Worm (Caenorhabditis elegans) whole organism, early embryonic: ENCODE measurements around the gene ceh-76.

Experiments
- B0310.2 ChIP-seq: sonication (generic microtip); optimal IDR thresholded peaks from 2 replicates; lab custom pipeline; 2016; ENCODE audit warnings: mild to moderate bottlenecking, missing genetic modification characterization, missing compliant biosample characterization
- F13C5.2 ChIP-seq: sonication (generic microtip); optimal IDR thresholded peaks from 2 replicates; lab custom pipeline; 2017; ENCODE audit warnings: mild to moderate bottlenecking, missing genetic modification characterization, inconsistent platforms, missing compliant biosample characterization
- aly-1 ChIP-seq: sonication (generic microtip); optimal IDR thresholded peaks from 2 replicates; lab custom pipeline; 2016; ENCODE audit warnings: missing genetic modification characterization, missing compliant biosample characterization
- ama-1 ChIP-seq: fragments of 150-350 bp; optimal IDR thresholded peaks from 2 replicates; lab custom pipeline; 2014
- ceh-13 ChIP-seq: fragments of 200-800 bp; sonication (Bioruptor generic); optimal IDR thresholded peaks from 2 replicates; lab custom pipeline; 2018; ENCODE audit warnings: mild to moderate bottlenecking, missing genetic modification characterization, missing compliant biosample characterization
- ceh-36 ChIP-seq: sonication (generic microtip); optimal IDR thresholded peaks from 2 replicates; lab custom pipeline; 2016; ENCODE audit warnings: missing genetic modification characterization, inconsistent platforms, missing compliant biosample characterization
- ets-7 ChIP-seq: sonication (generic microtip); optimal IDR thresholded peaks from 2 replicates; lab custom pipeline; 2016; ENCODE audit warnings: missing genotype, missing genetic modification characterization, missing compliant biosample characterization
- flt-1 ChIP-seq: fragments of 200-800 bp; sonication (Bioruptor generic); IDR thresholded peaks from 2 replicates; pipeline ENCODE4 v1.3.6; 2022; ENCODE audit warnings: missing genetic modification characterization, missing compliant biosample characterization
- hmbx-1 ChIP-seq: sonication (generic microtip); optimal IDR thresholded peaks from 2 replicates; lab custom pipeline; 2016; ENCODE audit warnings: mild to moderate bottlenecking, missing genetic modification characterization, missing compliant biosample characterization
- hmg-4 ChIP-seq: fragments of 200-800 bp; sonication (Bioruptor generic); optimal IDR thresholded peaks from 2 replicates; lab custom pipeline; 2018; ENCODE audit warnings: mild to moderate bottlenecking, missing genetic modification characterization, missing compliant biosample characterization
- hnd-1 ChIP-seq: sonication (generic microtip); optimal IDR thresholded peaks from 2 replicates; lab custom pipeline; 2016; ENCODE audit warnings: missing genetic modification characterization, missing compliant biosample characterization
- pes-1 ChIP-seq: fragments of 200-800 bp; sonication (Bioruptor generic); IDR thresholded peaks from 2 replicates; pipeline ENCODE4 v1.3.6; 2022; ENCODE audit warnings: missing genetic modification reagents, missing genetic modification characterization, missing compliant biosample characterization
- scrt-1 ChIP-seq: fragments of 200-800 bp; sonication (Bioruptor generic); IDR thresholded peaks from 2 replicates; pipeline ENCODE4 v1.3.6; 2022; ENCODE audit warnings: missing genetic modification characterization, missing compliant biosample characterization
- sea-1 ChIP-seq: fragments of 200-800 bp; sonication (Bioruptor generic); conservative IDR thresholded peaks from 2 replicates; pipeline ENCODE4 v1.3.6; 2022; ENCODE audit warnings: missing genetic modification characterization, missing compliant biosample characterization
- tbx-11 ChIP-seq: fragments of 200-800 bp; sonication (Bioruptor generic); IDR thresholded peaks from 2 replicates; pipeline ENCODE4 v1.3.6; 2022; ENCODE audit warnings: missing genetic modification characterization, missing compliant biosample characterization
- tbx-37 ChIP-seq: fragments of 200-800 bp; sonication (Bioruptor generic); conservative IDR thresholded peaks from 2 replicates; pipeline ENCODE4 v1.3.6; 2022; ENCODE audit warnings: missing genetic modification reagents, missing genetic modification characterization, missing compliant biosample characterization
- tra-4 ChIP-seq: sonication (generic microtip); optimal IDR thresholded peaks from 2 replicates; lab custom pipeline; 2017; ENCODE audit warnings: missing genetic modification characterization, missing compliant biosample characterization

ceh-76 gene

DNA sequence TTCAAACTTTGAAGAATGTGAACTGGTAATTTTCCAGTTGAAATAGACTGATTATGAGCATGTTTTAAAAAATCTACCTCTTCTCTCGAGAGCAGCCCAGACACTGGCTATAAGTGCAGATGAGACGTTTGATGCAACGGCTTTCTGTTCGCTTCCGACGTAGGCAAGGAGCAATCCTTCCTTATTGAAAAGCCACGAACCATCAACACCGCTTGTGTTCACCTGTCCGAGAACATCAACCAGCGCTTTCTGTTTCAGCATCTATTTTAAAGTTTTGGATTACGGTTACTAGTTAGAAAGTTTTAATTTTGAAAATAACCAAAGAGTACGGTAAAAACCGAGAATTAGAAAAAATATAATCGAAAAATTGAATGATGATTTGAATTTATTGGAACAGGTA is 16.4 kb upstream of the ceh-76 start, which contains the start of gene lmtr-2:
Gene lmtr-2 (minus strand): TSS at position 261 of the 400 bp plus-strand sequence.
- no peak for TF ChIP-seq scrt-1 (GFP tag; lab: Robert Waterston, UW)
- TF ChIP-seq ama-1 (lab: Kevin White, UChicago) = peak; percentile 39

DNA sequence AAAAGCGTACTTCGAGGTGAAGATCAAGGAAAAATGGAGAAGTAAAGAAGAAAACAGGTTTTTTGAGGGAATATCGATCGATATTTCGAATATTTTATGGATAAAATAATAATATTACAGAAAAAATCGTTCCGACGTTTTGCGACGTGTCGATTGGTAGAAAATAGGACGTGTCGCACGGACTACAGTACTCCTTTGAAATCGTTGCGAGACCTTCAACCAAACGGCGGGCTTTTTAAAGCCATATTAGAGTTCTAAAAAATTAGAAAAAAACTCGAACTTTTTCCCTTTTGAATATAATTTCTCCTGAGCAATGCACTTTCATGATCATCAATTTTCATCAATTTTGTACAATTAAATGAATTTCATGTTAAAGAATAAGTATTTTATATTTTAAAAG is 15.6 kb upstream of the ceh-76 start, which contains the start of gene Y97E10AR.4:
Gene Y97E10AR.4 (minus strand): TSS at position 131 of the 400 bp plus-strand sequence.
- no peak for TF ChIP-seq pes-1 (GFP tag; lab: Robert Waterston, UW)
- no peak for TF ChIP-seq scrt-1 (GFP tag; lab: Robert Waterston, UW)
- TF ChIP-seq ets-7 (tag; lab: Kevin White, UChicago) = no peak
- TF ChIP-seq tra-4 (tag; lab: Kevin White, UChicago) = no peak
- no peak for TF ChIP-seq aly-1
- TF ChIP-seq tbx-37 (GFP tag; lab: Robert Waterston, UW) = no peak
- no peak for TF ChIP-seq hmbx-1 (tag; lab: Kevin White, UChicago)
- TF ChIP-seq ceh-13 (GFP tag; lab: Kevin White, UChicago) = no peak
- TF ChIP-seq sea-1 (GFP tag; lab: Robert Waterston, UW) = no peak
- TF ChIP-seq tbx-11 (GFP tag; lab: Robert Waterston, UW) = no peak
- no peak for TF ChIP-seq flt-1 (GFP tag; lab: Robert Waterston, UW)

DNA sequence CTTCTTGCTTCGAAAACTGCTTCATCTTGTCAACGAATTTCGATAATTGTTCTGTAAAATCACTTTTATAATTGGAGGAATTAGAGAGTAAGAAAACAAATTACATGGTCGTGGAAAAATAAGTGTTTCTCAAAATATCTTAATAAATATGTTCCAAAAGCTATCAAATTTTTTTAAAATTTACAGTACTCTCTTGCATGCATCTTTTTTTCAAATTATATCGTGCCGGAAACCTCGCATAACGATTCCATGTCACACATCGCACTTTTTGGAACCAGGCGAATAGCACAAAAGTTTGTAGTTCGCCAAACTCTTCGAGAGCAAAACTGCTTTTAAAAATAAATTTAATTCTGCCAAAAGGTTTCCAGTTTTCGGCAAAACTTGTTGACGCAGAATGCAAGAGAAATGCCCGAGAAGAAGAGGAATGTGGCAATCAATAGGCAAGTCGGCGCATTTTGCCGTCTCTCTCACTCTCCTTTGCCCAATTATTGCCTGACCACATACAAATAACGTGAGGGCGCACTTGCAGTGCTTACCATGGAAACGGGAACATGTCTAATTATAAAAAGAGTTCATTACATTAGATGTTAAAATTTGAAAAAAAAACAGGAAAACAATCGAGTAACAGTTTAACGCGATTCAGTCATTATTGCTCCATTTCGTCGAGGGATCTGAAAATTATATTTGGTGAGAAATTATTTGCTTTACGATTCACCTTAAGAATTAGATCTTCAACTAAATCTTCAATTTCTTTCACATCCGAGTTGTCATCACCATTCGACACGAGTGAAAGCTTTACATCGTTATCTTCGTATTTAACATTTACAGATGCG is 13.2 kb upstream of the ceh-76 start, which contains the start of gene Y97E10AR.3:
Gene Y97E10AR.3 (minus strand): TSS at position 51 of the 833 bp plus-strand sequence.
- TF ChIP-seq hmbx-1 (tag; lab: Kevin White, UChicago) (no peak), B0310.2 (tag; lab: Kevin White, UChicago) (no peak), ceh-13 (GFP tag; lab: Kevin White, UChicago) (no peak), ceh-36 (tag; lab: Kevin White, UChicago) (no peak), sea-1 (GFP tag; lab: Robert Waterston, UW) (no peak), tbx-11 (GFP tag; lab: Robert Waterston, UW) (no peak), tbx-37 (GFP tag; lab: Robert Waterston, UW) (no peak), aly-1 (no peak), ets-7 (tag; lab: Kevin White, UChicago) (no peak), hmg-4 (GFP tag; lab: Kevin White, UChicago) (no peak), pes-1 (GFP tag; lab: Robert Waterston, UW) (no peak), F13C5.2 (tag; lab: Kevin White, UChicago) (no peak)

DNA sequence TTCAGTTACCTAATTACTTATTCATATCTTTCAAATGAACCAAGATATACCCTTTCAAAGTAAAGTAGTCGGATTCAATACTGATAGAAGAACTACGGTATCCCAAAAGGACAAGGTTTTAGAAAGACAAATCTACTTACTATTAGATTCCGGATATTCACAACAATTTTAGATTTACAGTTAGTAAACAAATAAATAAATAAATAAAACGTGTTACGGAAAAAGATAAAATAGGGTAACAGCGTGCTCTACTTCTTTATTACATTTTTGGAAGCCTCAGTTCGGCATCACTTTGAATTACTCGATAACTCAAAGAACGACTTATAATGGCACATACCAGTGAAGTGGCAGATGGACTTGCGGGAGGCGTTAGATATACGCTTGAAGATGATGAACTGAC is 10.5 kb upstream of the ceh-76 start, which contains the start of gene Y97E10AR.8:
Gene Y97E10AR.8 (plus strand): TSS at position 301 of the 400 bp plus-strand sequence.
- TF ChIP-seq sea-1 (GFP tag; lab: Robert Waterston, UW) = no peak
- TF ChIP-seq hnd-1 = no peak
- TF ChIP-seq B0310.2 (tag; lab: Kevin White, UChicago) = no peak
- TF ChIP-seq F13C5.2 (tag; lab: Kevin White, UChicago) = no peak
- TF ChIP-seq ceh-13 (GFP tag; lab: Kevin White, UChicago) = no peak
- no peak for TF ChIP-seq ama-1 (lab: Kevin White, UChicago)
- no peak for TF ChIP-seq hmg-4 (GFP tag; lab: Kevin White, UChicago)

DNA sequence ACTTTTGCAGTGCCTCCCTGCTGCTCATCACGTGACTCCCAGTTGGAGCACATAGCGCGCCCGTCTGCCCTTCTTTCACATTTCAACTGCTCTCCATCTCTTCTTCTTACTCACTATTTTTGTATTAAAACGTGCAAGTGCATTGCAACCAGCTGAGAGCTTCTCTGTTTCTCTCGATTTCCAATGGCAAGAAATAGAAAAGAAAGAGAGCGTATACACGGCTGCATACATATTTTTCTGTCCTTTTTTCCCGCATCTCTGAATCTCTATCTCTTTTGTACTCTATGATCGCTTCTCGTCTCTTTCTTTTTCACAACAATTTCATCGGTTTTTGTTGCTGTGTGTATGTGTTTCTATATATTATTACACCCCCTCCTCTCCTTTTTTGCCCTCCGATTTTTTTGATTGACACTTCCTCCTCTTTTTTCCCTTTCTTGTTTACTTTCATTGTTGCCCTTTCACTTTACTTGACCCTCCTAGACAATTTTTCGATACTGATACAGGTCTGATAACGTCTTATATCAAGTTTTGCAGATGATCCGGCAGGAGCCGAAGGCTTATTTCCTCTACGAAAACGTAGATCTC is 6.6 kb upstream of the ceh-76 start, which contains the start of gene Y97E10AR.1:
Gene Y97E10AR.1 (plus strand): TSS at position 535 of the 585 bp plus-strand sequence.
- TF ChIP-seq ceh-13 (GFP tag; lab: Kevin White, UChicago) = no peak
- TF ChIP-seq ama-1 (lab: Kevin White, UChicago) = no peak
- no peak for TF ChIP-seq ets-7 (tag; lab: Kevin White, UChicago)
- peak; percentile 16 for TF ChIP-seq hnd-1
- peak; percentile 22 for TF ChIP-seq F13C5.2 (tag; lab: Kevin White, UChicago)
- TF ChIP-seq hmbx-1 (tag; lab: Kevin White, UChicago) = no peak
- TF ChIP-seq hmg-4 (GFP tag; lab: Kevin White, UChicago) = peak; percentile 40
- TF ChIP-seq tra-4 (tag; lab: Kevin White, UChicago) = no peak
- no peak for TF ChIP-seq sea-1 (GFP tag; lab: Robert Waterston, UW)

DNA sequence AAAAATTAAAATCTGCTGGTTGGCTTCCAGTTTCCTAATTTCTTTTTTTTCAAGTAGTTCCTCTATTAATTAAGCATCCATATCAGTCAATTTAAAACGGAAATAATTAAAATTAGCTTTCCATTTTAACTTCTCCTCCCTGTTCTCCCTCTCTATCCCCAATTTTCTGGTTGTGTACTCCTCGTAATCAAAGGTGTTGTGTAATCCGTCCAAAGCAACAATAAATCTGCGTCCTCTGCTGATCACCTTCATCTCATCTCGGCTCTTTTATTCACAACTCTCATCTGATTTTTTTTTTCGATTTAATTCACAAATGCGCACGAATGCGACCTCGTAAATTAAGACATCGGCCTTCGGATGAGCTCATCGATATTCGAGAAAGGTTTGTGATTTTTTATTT is 1.4 kb upstream of the ceh-76 start, which contains the start of gene Y97E10AR.2:
Gene Y97E10AR.2 (plus strand): TSS at position 301 of the 400 bp plus-strand sequence.
- no peak for TF ChIP-seq tra-4 (tag; lab: Kevin White, UChicago)
- TF ChIP-seq tbx-37 (GFP tag; lab: Robert Waterston, UW) = no peak
- TF ChIP-seq ama-1 (lab: Kevin White, UChicago) = no peak
- no peak for TF ChIP-seq F13C5.2 (tag; lab: Kevin White, UChicago)
- TF ChIP-seq ceh-36 (tag; lab: Kevin White, UChicago) = no peak
- TF ChIP-seq ceh-13 (GFP tag; lab: Kevin White, UChicago) = no peak
- TF ChIP-seq flt-1 (GFP tag; lab: Robert Waterston, UW) = no peak
- no peak for TF ChIP-seq hnd-1

DNA sequence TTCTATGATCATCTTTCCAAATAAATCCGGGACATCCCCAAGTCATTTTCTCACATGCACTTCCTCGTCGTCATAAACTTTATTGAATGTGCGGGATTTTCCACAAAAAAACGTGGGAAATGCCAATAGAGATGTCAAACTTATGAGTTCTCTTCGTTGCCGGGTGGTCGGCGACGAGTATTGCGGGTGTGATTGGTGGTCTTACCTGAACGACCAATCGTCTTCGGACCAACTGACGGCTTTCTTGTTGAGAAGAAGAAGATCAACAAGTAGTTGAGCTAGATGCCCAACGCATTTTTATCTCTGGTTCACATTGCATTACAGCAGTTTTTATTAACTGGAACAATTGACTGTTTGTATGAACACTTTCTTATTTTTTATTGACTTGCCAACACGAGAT is 695 bp upstream of the ceh-76 start:
- TF ChIP-seq hnd-1 = no peak
- no peak for TF ChIP-seq ama-1 (lab: Kevin White, UChicago)
- no peak for TF ChIP-seq aly-1
- no peak for TF ChIP-seq ceh-13 (GFP tag; lab: Kevin White, UChicago)
- no peak for TF ChIP-seq scrt-1 (GFP tag; lab: Robert Waterston, UW)
- no peak for TF ChIP-seq flt-1 (GFP tag; lab: Robert Waterston, UW)
